Fruit fly (Drosophila melanogaster) whole organism, embryonic: ENCODE measurements around the gene mei-P22.

Experiments used
- Antp ChIP-seq: fragments of 200-800 bp; sonication (Bioruptor generic); optimal IDR thresholded peaks from 3 replicates; lab custom pipeline; 2016; ENCODE audit warnings: missing biosample characterization, missing genetic modification characterization
- Bteb2 ChIP-seq: fragments of 200-800 bp; sonication (Bioruptor generic); optimal IDR thresholded peaks from 2 replicates; lab custom pipeline; 2016; ENCODE audit warnings: missing biosample characterization, missing genetic modification characterization
- CG10147 ChIP-seq: fragments of 200-800 bp; sonication (Bioruptor generic); optimal IDR thresholded peaks from 2 replicates; lab custom pipeline; 2019; ENCODE audit warnings: missing biosample characterization, mild to moderate bottlenecking, missing genetic modification characterization, moderate library complexity
- CG10267 ChIP-seq: fragments of 200-800 bp; sonication (Bioruptor generic); optimal IDR thresholded peaks from 2 replicates; lab custom pipeline; 2018; ENCODE audit warnings: missing biosample characterization, mild to moderate bottlenecking, missing genetic modification characterization, moderate library complexity
- CG10431 ChIP-seq: fragments of 200-800 bp; sonication (Bioruptor generic); optimal IDR thresholded peaks from 3 replicates; lab custom pipeline; 2018; ENCODE audit warnings: missing biosample characterization, mild to moderate bottlenecking, missing genetic modification characterization
- CG12391 ChIP-seq: fragments of 200-800 bp; sonication (Bioruptor generic); optimal IDR thresholded peaks from 3 replicates; lab custom pipeline; 2018; ENCODE audit warnings: missing biosample characterization, mild to moderate bottlenecking, missing genetic modification characterization, moderate library complexity
- CG12659 ChIP-seq: fragments of 200-800 bp; sonication (Bioruptor generic); optimal IDR thresholded peaks from 3 replicates; lab custom pipeline; 2017; ENCODE audit warnings: mild to moderate bottlenecking, missing biosample characterization, missing genetic modification reagents, missing genetic modification characterization
- CG17361 ChIP-seq: fragments of 200-800 bp; sonication (Bioruptor generic); IDR thresholded peaks from 3 replicates; pipeline ENCODE4 v1.3.6; 2022; ENCODE audit warnings: missing biosample characterization, missing genetic modification characterization
- CG2120 ChIP-seq: fragments of 200-800 bp; sonication (Bioruptor generic); optimal IDR thresholded peaks from 3 replicates; lab custom pipeline; 2016; ENCODE audit warnings: missing biosample characterization, missing genetic modification characterization
- CG2678 ChIP-seq: fragments of 200-800 bp; sonication (Bioruptor generic); optimal IDR thresholded peaks from 3 replicates; lab custom pipeline; 2019; ENCODE audit warnings: missing biosample characterization, mild to moderate bottlenecking, missing genetic modification characterization, moderate library complexity
- CG30020 ChIP-seq: fragments of 200-800 bp; optimal IDR thresholded peaks from 2 replicates; lab custom pipeline; 2019; ENCODE audit warnings: missing biosample characterization, mild to moderate bottlenecking, missing genetic modification characterization, moderate library complexity
- CG30431 ChIP-seq: fragments of 200-800 bp; sonication (Bioruptor generic); optimal IDR thresholded peaks from 2 replicates; lab custom pipeline; 2017; ENCODE audit warnings: missing biosample characterization, missing genetic modification characterization
- CG33213 ChIP-seq: fragments of 200-800 bp; sonication (Bioruptor generic); optimal IDR thresholded peaks from 3 replicates; lab custom pipeline; 2016; ENCODE audit warnings: missing biosample characterization, missing genetic modification characterization
- CG34376 ChIP-seq: fragments of 200-800 bp; sonication (Bioruptor generic); optimal IDR thresholded peaks from 2 replicates; lab custom pipeline; 2018; ENCODE audit warnings: missing biosample characterization, mild to moderate bottlenecking, missing genetic modification characterization
- CG7928 ChIP-seq: fragments of 200-800 bp; sonication (Bioruptor generic); optimal IDR thresholded peaks from 2 replicates; lab custom pipeline; 2017; ENCODE audit warnings: missing biosample characterization, mild to moderate bottlenecking, missing genetic modification characterization
- CG7987 ChIP-seq: fragments of 200-800 bp; sonication (Bioruptor generic); optimal IDR thresholded peaks from 2 replicates; lab custom pipeline; 2018; ENCODE audit warnings: missing biosample characterization, mild to moderate bottlenecking, missing genetic modification characterization, moderate library complexity
- CG8290 ChIP-seq, 3 experiments: fragments of 200-800 bp; sonication (Bioruptor generic); optimal IDR thresholded peaks; 2 replicates each; lab custom pipeline; 2016 to 2019; ENCODE audit warnings: missing biosample characterization in 3 of 3, missing genetic modification characterization in 3 of 3, mild to moderate bottlenecking in 2 of 3, moderate library complexity in 1 of 3
- CG8388 ChIP-seq: fragments of 200-800 bp; sonication (Bioruptor generic); optimal IDR thresholded peaks from 2 replicates; lab custom pipeline; 2019; ENCODE audit warnings: missing biosample characterization, mild to moderate bottlenecking, missing genetic modification characterization, moderate library complexity
- CG9437 ChIP-seq: fragments of 200-800 bp; sonication (Bioruptor generic); optimal IDR thresholded peaks from 2 replicates; lab custom pipeline; 2018; ENCODE audit warnings: missing biosample characterization, mild to moderate bottlenecking, missing genetic modification characterization
- CG9797 ChIP-seq: fragments of 200-800 bp; sonication (Bioruptor generic); optimal IDR thresholded peaks from 3 replicates; lab custom pipeline; 2018; ENCODE audit warnings: missing biosample characterization, mild to moderate bottlenecking, missing genetic modification characterization
- CHES-1-like ChIP-seq: fragments of 200-800 bp; sonication (Bioruptor generic); optimal IDR thresholded peaks from 2 replicates; lab custom pipeline; 2016; ENCODE audit warnings: missing biosample characterization, missing genetic modification characterization
- Dp ChIP-seq: fragments of 200-800 bp; sonication (Bioruptor generic); optimal IDR thresholded peaks from 2 replicates; lab custom pipeline; 2018; ENCODE audit warnings: missing biosample characterization, mild to moderate bottlenecking, missing genetic modification characterization, moderate library complexity
- Dref ChIP-seq: fragments of 200-800 bp; sonication (Bioruptor generic); IDR thresholded peaks from 2 replicates; pipeline ENCODE4 v1.3.6; 2022; ENCODE audit warnings: missing biosample characterization, missing genetic modification characterization
- Ets97D ChIP-seq: fragments of 200-800 bp; sonication (Bioruptor generic); optimal IDR thresholded peaks from 3 replicates; lab custom pipeline; 2016; ENCODE audit warnings: missing biosample characterization, missing genetic modification characterization
- Gug ChIP-seq: fragments of 200-800 bp; sonication (Bioruptor generic); IDR thresholded peaks from 4 replicates; pipeline ENCODE4 v1.3.6; 2022; ENCODE audit warnings: missing biosample characterization, missing genetic modification characterization
- HmgZ ChIP-seq: fragments of 200-800 bp; sonication (Bioruptor generic); optimal IDR thresholded peaks from 2 replicates; lab custom pipeline; 2018; ENCODE audit warnings: missing biosample characterization, mild to moderate bottlenecking, missing genetic modification characterization
- Hsf ChIP-seq: fragments of 200-800 bp; sonication (Bioruptor generic); optimal IDR thresholded peaks from 3 replicates; lab custom pipeline; 2016; ENCODE audit warnings: missing biosample characterization, missing genetic modification characterization
- MBD-R2 ChIP-seq: fragments of 200-800 bp; sonication (Bioruptor generic); IDR thresholded peaks from 2 replicates; pipeline ENCODE4 v1.3.6; 2022; ENCODE audit warnings: missing biosample characterization, missing genetic modification characterization
- MESR4 ChIP-seq: fragments of 200-800 bp; sonication (Bioruptor generic); optimal IDR thresholded peaks from 2 replicates; lab custom pipeline; 2018; ENCODE audit warnings: missing biosample characterization, mild to moderate bottlenecking, missing genetic modification characterization, moderate library complexity
- Mad ChIP-seq: fragments of 200-800 bp; sonication (Bioruptor generic); optimal IDR thresholded peaks from 2 replicates; lab custom pipeline; 2016; ENCODE audit warnings: missing biosample characterization, missing genetic modification characterization
- Myb ChIP-seq: fragments of 200-800 bp; sonication (Bioruptor generic); optimal IDR thresholded peaks from 2 replicates; lab custom pipeline; 2016; ENCODE audit warnings: missing biosample characterization, missing genetic modification characterization
- NC2β ChIP-seq: fragments of 200-800 bp; sonication (Bioruptor generic); optimal IDR thresholded peaks from 2 replicates; lab custom pipeline; 2016; ENCODE audit warnings: missing biosample characterization, missing genetic modification characterization
- Oli ChIP-seq: fragments of 200-800 bp; sonication (Bioruptor generic); optimal IDR thresholded peaks from 2 replicates; lab custom pipeline; 2018; ENCODE audit warnings: missing biosample characterization, mild to moderate bottlenecking, missing genetic modification characterization, moderate library complexity
- PHDP ChIP-seq: fragments of 200-800 bp; sonication (Bioruptor generic); optimal IDR thresholded peaks from 3 replicates; lab custom pipeline; 2018; ENCODE audit warnings: missing biosample characterization, mild to moderate bottlenecking, missing genetic modification characterization, moderate library complexity
- abd-A ChIP-seq: fragments of 200-800 bp; sonication (Bioruptor generic); optimal IDR thresholded peaks from 3 replicates; lab custom pipeline; 2019; ENCODE audit warnings: missing biosample characterization, mild to moderate bottlenecking, missing genetic modification characterization, moderate library complexity
- aop ChIP-seq: fragments of 200-800 bp; sonication (Bioruptor generic); IDR thresholded peaks from 2 replicates; pipeline ENCODE4 v1.3.6; 2022; ENCODE audit warnings: missing biosample characterization, missing genetic modification characterization
- az2 ChIP-seq: fragments of 200-800 bp; sonication (Bioruptor generic); optimal IDR thresholded peaks from 3 replicates; lab custom pipeline; 2016; ENCODE audit warnings: missing biosample characterization, missing genetic modification characterization
- bsh ChIP-seq, 2 experiments: fragments of 200-800 bp; sonication (Bioruptor generic); optimal IDR thresholded peaks; 2 replicates each; lab custom pipeline; 2017 to 2018; ENCODE audit warnings: mild to moderate bottlenecking in 2 of 2, missing biosample characterization in 2 of 2, missing genetic modification characterization in 2 of 2, moderate library complexity in 1 of 2
- chif ChIP-seq, 2 experiments: fragments of 200-800 bp; sonication (Bioruptor generic); optimal IDR thresholded peaks; 3 replicates each; lab custom pipeline; 2016; ENCODE audit warnings: missing biosample characterization in 2 of 2, missing genetic modification characterization in 2 of 2
- dpn ChIP-seq, 2 experiments: fragments of 200-800 bp; sonication (Bioruptor generic); optimal IDR thresholded peaks; 3 replicates each; lab custom pipeline; 2016; ENCODE audit warnings: missing biosample characterization in 2 of 2, missing genetic modification characterization in 2 of 2
- gem ChIP-seq: fragments of 200-800 bp; sonication (Bioruptor generic); optimal IDR thresholded peaks from 2 replicates; lab custom pipeline; 2019; ENCODE audit warnings: missing biosample characterization, mild to moderate bottlenecking, missing genetic modification characterization, moderate library complexity
- gfzf ChIP-seq: fragments of 200-800 bp; sonication (Bioruptor generic); optimal IDR thresholded peaks from 2 replicates; lab custom pipeline; 2016; ENCODE audit warnings: missing biosample characterization, mild to moderate bottlenecking, missing genetic modification characterization, moderate library complexity
- grau ChIP-seq: fragments of 200-800 bp; optimal IDR thresholded peaks from 3 replicates; lab custom pipeline; 2019; ENCODE audit warnings: missing biosample characterization, mild to moderate bottlenecking, missing genetic modification characterization, moderate library complexity
- knrl ChIP-seq: fragments of 200-800 bp; sonication (Bioruptor generic); IDR thresholded peaks from 3 replicates; pipeline ENCODE4 v1.3.6; 2022; ENCODE audit warnings: missing biosample characterization, missing genetic modification characterization; ENCODE audit not compliant: partially characterized antibody
- lbe ChIP-seq: fragments of 200-800 bp; sonication (Bioruptor generic); optimal IDR thresholded peaks from 2 replicates; lab custom pipeline; 2016; ENCODE audit warnings: missing biosample characterization, mild to moderate bottlenecking, missing genetic modification characterization
- mam ChIP-seq: fragments of 200-800 bp; sonication (Bioruptor generic); optimal IDR thresholded peaks from 3 replicates; lab custom pipeline; 2016; ENCODE audit warnings: missing biosample characterization, missing genetic modification characterization
- sug ChIP-seq: fragments of 200-800 bp; optimal IDR thresholded peaks from 2 replicates; lab custom pipeline; 2019; ENCODE audit warnings: missing biosample characterization, mild to moderate bottlenecking, missing genetic modification characterization, moderate library complexity
- zen ChIP-seq: fragments of 200-800 bp; sonication (Bioruptor generic); optimal IDR thresholded peaks from 3 replicates; lab custom pipeline; 2018; ENCODE audit warnings: missing biosample characterization, mild to moderate bottlenecking, missing genetic modification characterization, moderate library complexity

The mei-P22 gene

dm6 chr3L:7243775-7244438 lies at the start of gene mei-P22, which contains the start of gene mRpL50 (continued):
- TF ChIP-seq knrl (GFP tag; lab: Robert Waterston, UW) (peak; percentile 16; the same call in 1 of the 3 replicates), Myb (GFP tag; lab: Kevin White, UChicago) (peak; percentile 70), bsh (GFP tag; optimal IDR thresholded peaks at IDR 0.05; lab: Kevin White, UChicago) (peak in 1 of 2 experiments; percentile 30), CG7928 (no peak), CG30020 (tag; lab: Kevin White, UChicago) (peak; percentile 50), Bteb2 (GFP tag; lab: Kevin White, UChicago) (peak; percentile 41), CG30431 (GFP tag; lab: Kevin White, UChicago) (no peak), CG8388 (GFP tag; lab: Kevin White, UChicago) (peak; percentile 15), lbe (GFP tag; lab: Kevin White, UChicago) (peak; percentile 20), HmgZ (tag; lab: Kevin White, UChicago) (peak; percentile 51), CG10431 (no peak), CG10147 (GFP tag; lab: Kevin White, UChicago) (no peak), CG33213 (GFP tag; lab: Kevin White, UChicago) (peak; percentile 14), Antp (GFP tag; lab: Kevin White, UChicago) (peak; percentile 13), CHES-1-like (GFP tag; lab: Kevin White, UChicago) (peak; percentile 29), Ets97D (GFP tag; lab: Kevin White, UChicago) (peak; percentile 85), CG2120 (GFP tag; lab: Kevin White, UChicago) (peak; percentile 55), NC2β (GFP tag; lab: Kevin White, UChicago) (peak; percentile 51), CG7987 (GFP tag; lab: Kevin White, UChicago) (no peak), CG12391 (tag; lab: Kevin White, UChicago) (peak; percentile 47), abd-A (tag; lab: Kevin White, UChicago) (no peak), az2 (GFP tag; lab: Kevin White, UChicago) (peak; percentile 17), Dp (GFP tag; lab: Kevin White, UChicago) (peak; percentile 46), CG8290 (GFP tag; optimal IDR thresholded peaks at IDR 0.05; lab: Kevin White, UChicago) (no peak), CG8290 (tag; optimal IDR thresholded peaks at IDR 0.05; lab: Kevin White, UChicago) (peak in 1 of 2 experiments; percentile 55), mam (peak; percentile 40), CG9797 (GFP tag; lab: Kevin White, UChicago) (peak; percentile 56), aop (GFP tag; lab: Robert Waterston, UW) (no peak), CG12659 (GFP tag; lab: Kevin White, UChicago) (peak; percentile 59), Mad (GFP tag; lab: Kevin White, UChicago) (peak; percentile 13), grau (tag; lab: Kevin White, UChicago) (peak; percentile 37), Oli (no peak), Gug (GFP tag; lab: Robert Waterston, UW) (no peak), CG34376 (GFP tag; lab: Kevin White, UChicago) (no peak), gfzf (peak; percentile 86), Dref (0 out of 2 replicates have a peak, but pooled peaks have one; percentile 30), dpn (GFP tag; optimal IDR thresholded peaks at IDR 0.05; lab: Kevin White, UChicago) (peak; percentile 10 to 25), CG10267 (peak; percentile 46), MESR4 (GFP tag; lab: Kevin White, UChicago) (peak; percentile 61), Hsf (GFP tag; lab: Kevin White, UChicago) (peak; percentile 5), CG9437 (GFP tag; lab: Kevin White, UChicago) (peak; percentile 77), chif (GFP tag; optimal IDR thresholded peaks at IDR 0.05; lab: Kevin White, UChicago) (peak in 1 of 2 experiments; percentile 23), sug (peak; percentile 27), PHDP (tag; lab: Kevin White, UChicago) (peak; percentile 13), gem (tag; lab: Kevin White, UChicago) (peak; percentile 61), MBD-R2 (GFP tag; lab: Robert Waterston, UW) (peak; percentile 87), CG2678 (tag; lab: Kevin White, UChicago) (peak; percentile 22), zen (peak; percentile 23), CG17361 (GFP tag; lab: Robert Waterston, UW) (0 out of 3 replicates have a peak, but pooled peaks have one; percentile 20)
